Worm (Caenorhabditis elegans) whole organism, young adult: ENCODE data around the gene C46F2.1.
A peak's percentile ranks its signal among the peaks of the same experiment; 100 is the strongest.

ENCODE experiments used
- C17E4.6 ChIP-seq: fragments of 200-800 bp; sonication (Bioruptor generic); IDR thresholded peaks from 2 replicates; pipeline ENCODE4 v1.3.6; 2022; ENCODE audit warnings: missing genetic modification reagents, missing genetic modification characterization, missing compliant biosample characterization
- F33H1.4 ChIP-seq: fragments of 200-800 bp; sonication (Bioruptor generic); IDR thresholded peaks from 2 replicates; pipeline ENCODE4 v1.3.6; 2022; ENCODE audit warnings: missing genetic modification reagents, missing genetic modification characterization, missing compliant biosample characterization
- F57C9.4 ChIP-seq: sonication (generic microtip); optimal IDR thresholded peaks from 2 replicates; lab custom pipeline; 2017; ENCODE audit warnings: mild to moderate bottlenecking, missing genetic modification characterization, missing compliant biosample characterization
- K11D2.4 ChIP-seq: fragments of 200-800 bp; sonication (Bioruptor generic); IDR thresholded peaks from 2 replicates; pipeline ENCODE4 v1.3.6; 2022; ENCODE audit warnings: missing genetic modification reagents, missing genetic modification characterization, missing compliant biosample characterization
- T07F8.4 ChIP-seq: sonication (generic microtip); optimal IDR thresholded peaks from 2 replicates; lab custom pipeline; 2016; ENCODE audit warnings: mild to moderate bottlenecking, missing genetic modification characterization, moderate library complexity, missing compliant biosample characterization
- Y53F4B.3 ChIP-seq: fragments of 200-800 bp; sonication (Bioruptor generic); IDR thresholded peaks from 2 replicates; pipeline ENCODE4 v1.3.6; 2022; ENCODE audit warnings: missing genetic modification reagents, missing genetic modification characterization, missing compliant biosample characterization
- Y53G8AR.9 ChIP-seq: fragments of 200-800 bp; sonication (Bioruptor generic); conservative IDR thresholded peaks from 2 replicates; pipeline ENCODE4 v1.3.6; 2022; ENCODE audit warnings: missing genetic modification reagents, missing genetic modification characterization, missing compliant biosample characterization
- ZK185.1 ChIP-seq: sonication (generic microtip); optimal IDR thresholded peaks from 2 replicates; lab custom pipeline; 2016; ENCODE audit warnings: mild to moderate bottlenecking, missing genetic modification characterization, missing compliant biosample characterization; ENCODE audit not compliant: poor library complexity, severe bottlenecking
- ama-1 ChIP-seq, 3 experiments: fragments of 150-350 bp in 1 of 3; sonication (generic microtip) in 2 of 3; optimal IDR thresholded peaks; 2 replicates each; lab custom pipeline; 2014 to 2018; ENCODE audit warnings: missing biosample characterization in 2 of 3, missing genetic modification characterization in 2 of 3, missing genetic modification reagents in 2 of 3
- aptf-2 ChIP-seq: fragments of 200-800 bp; sonication (Bioruptor generic); conservative IDR thresholded peaks from 2 replicates; pipeline ENCODE4 v1.3.6; 2022; ENCODE audit warnings: missing genetic modification reagents, missing genetic modification characterization, missing compliant biosample characterization
- athp-1 ChIP-seq: sonication (generic microtip); optimal IDR thresholded peaks from 2 replicates; lab custom pipeline; 2017; ENCODE audit warnings: mild to moderate bottlenecking, missing genetic modification characterization, missing compliant biosample characterization
- attf-3 ChIP-seq: fragments of 200-800 bp; sonication (Bioruptor generic); conservative IDR thresholded peaks from 2 replicates; pipeline ENCODE4 v1.3.6; 2022; ENCODE audit warnings: missing genetic modification reagents, missing genetic modification characterization, missing compliant biosample characterization
- attf-5 ChIP-seq: fragments of 200-800 bp; sonication (Bioruptor generic); optimal IDR thresholded peaks from 2 replicates; lab custom pipeline; 2018; ENCODE audit warnings: mild to moderate bottlenecking, missing genetic modification characterization, missing compliant biosample characterization
- attf-6 ChIP-seq: fragments of 200-800 bp; sonication (Bioruptor generic); IDR thresholded peaks from 2 replicates; pipeline ENCODE4 v1.3.6; 2022; ENCODE audit warnings: missing genetic modification reagents, missing genetic modification characterization, missing compliant biosample characterization
- bed-1 ChIP-seq: fragments of 200-800 bp; sonication (Bioruptor generic); IDR thresholded peaks from 2 replicates; pipeline ENCODE4 v1.3.6; 2022; ENCODE audit warnings: missing genetic modification reagents, missing genetic modification characterization, missing compliant biosample characterization
- cebp-1 ChIP-seq, 2 experiments: fragments of 200-800 bp in 1 of 2; sonication (Bioruptor generic) in 1 of 2; sonication (generic microtip) in 1 of 2; IDR thresholded peaks in 1 of 2; optimal IDR thresholded peaks in 1 of 2; 2 replicates each; pipeline versions ENCODE4 v1.3.6 to Lab custom; 2017 to 2022; ENCODE audit warnings: missing compliant biosample characterization in 2 of 2, missing genetic modification characterization in 2 of 2, mild to moderate bottlenecking in 1 of 2, missing genetic modification reagents in 1 of 2, moderate library complexity in 1 of 2
- cebp-2 ChIP-seq: fragments of 200-800 bp; sonication (Bioruptor generic); IDR thresholded peaks from 2 replicates; pipeline ENCODE4 v1.3.6; 2022; ENCODE audit warnings: missing genetic modification characterization, missing compliant biosample characterization
- ets-4 ChIP-seq: fragments of 200-800 bp; sonication (Bioruptor generic); optimal IDR thresholded peaks from 2 replicates; lab custom pipeline; 2018; ENCODE audit warnings: mild to moderate bottlenecking, missing genetic modification characterization, missing compliant biosample characterization
- gei-17 ChIP-seq: fragments of 200-800 bp; sonication (Bioruptor generic); optimal IDR thresholded peaks from 2 replicates; lab custom pipeline; 2018; ENCODE audit warnings: mild to moderate bottlenecking, missing genetic modification characterization, missing compliant biosample characterization
- hmg-20 ChIP-seq: fragments of 200-800 bp; sonication (Bioruptor generic); IDR thresholded peaks from 2 replicates; pipeline ENCODE4 v1.3.6; 2022; ENCODE audit warnings: missing genetic modification reagents, missing genetic modification characterization, missing compliant biosample characterization
- hsf-1 ChIP-seq: fragments of 200-800 bp; sonication (Bioruptor generic); IDR thresholded peaks from 2 replicates; pipeline ENCODE4 v1.3.6; 2022; ENCODE audit warnings: missing genetic modification reagents, missing genetic modification characterization, missing compliant biosample characterization
- lin-26 ChIP-seq: fragments of 200-800 bp; sonication (Bioruptor generic); IDR thresholded peaks from 2 replicates; pipeline ENCODE4 v1.3.6; 2022; ENCODE audit warnings: missing genetic modification reagents, missing genetic modification characterization, missing compliant biosample characterization
- mes-4 ChIP-seq: sonication (generic microtip); optimal IDR thresholded peaks from 2 replicates; lab custom pipeline; 2016; ENCODE audit warnings: missing genotype, missing genetic modification characterization, missing compliant biosample characterization
- mxl-1 ChIP-seq: sonication (generic microtip); optimal IDR thresholded peaks from 2 replicates; lab custom pipeline; 2016; ENCODE audit warnings: missing genetic modification characterization, missing compliant biosample characterization
- nfyb-1 ChIP-seq: fragments of 200-800 bp; sonication (Bioruptor generic); IDR thresholded peaks from 2 replicates; pipeline ENCODE4 v1.3.6; 2022; ENCODE audit warnings: missing genetic modification reagents, missing genetic modification characterization, missing compliant biosample characterization
- nhr-179 ChIP-seq: sonication (generic microtip); optimal IDR thresholded peaks from 2 replicates; lab custom pipeline; 2016; ENCODE audit warnings: mild to moderate bottlenecking, missing genetic modification characterization, missing compliant biosample characterization
- nhr-80 ChIP-seq: sonication (generic microtip); optimal IDR thresholded peaks from 2 replicates; lab custom pipeline; 2016; ENCODE audit warnings: missing genetic modification characterization, missing compliant biosample characterization
- nhr-90 ChIP-seq: sonication (generic microtip); optimal IDR thresholded peaks from 2 replicates; lab custom pipeline; 2016; ENCODE audit warnings: missing genotype, mild to moderate bottlenecking, missing genetic modification characterization, missing compliant biosample characterization
- pha-4 ChIP-seq: fragments of 150-350 bp; sonication (generic microtip); optimal IDR thresholded peaks from 2 replicates; lab custom pipeline; 2014; ENCODE audit warnings: missing biosample characterization, missing genetic modification reagents, missing genetic modification characterization
- rec-8 ChIP-seq, 2 experiments: sonication (generic microtip); optimal IDR thresholded peaks; 2 replicates each; lab custom pipeline; 2016; ENCODE audit warnings: mild to moderate bottlenecking in 2 of 2, missing genetic modification characterization in 2 of 2, missing genetic modification reagents in 2 of 2, missing genotype in 2 of 2, missing biosample characterization in 1 of 2, missing compliant biosample characterization in 1 of 2, moderate library complexity in 1 of 2
- repo-1 ChIP-seq: sonication (generic microtip); optimal IDR thresholded peaks from 2 replicates; lab custom pipeline; 2017; ENCODE audit warnings: mild to moderate bottlenecking, missing genetic modification characterization, missing compliant biosample characterization
- somi-1 ChIP-seq: fragments of 200-800 bp; sonication (Bioruptor generic); optimal IDR thresholded peaks from 2 replicates; lab custom pipeline; 2018; ENCODE audit warnings: mild to moderate bottlenecking, missing genetic modification characterization, missing compliant biosample characterization
- sptf-2 ChIP-seq: fragments of 200-800 bp; sonication (Bioruptor generic); optimal IDR thresholded peaks from 2 replicates; lab custom pipeline; 2018; ENCODE audit warnings: mild to moderate bottlenecking, missing genetic modification characterization, missing compliant biosample characterization
- tbp1 ChIP-seq: fragments of 200-800 bp; sonication (Bioruptor generic); optimal IDR thresholded peaks from 2 replicates; lab custom pipeline; 2018; ENCODE audit warnings: mild to moderate bottlenecking, missing genetic modification characterization, missing compliant biosample characterization
- ztf-6 ChIP-seq: fragments of 200-800 bp; sonication (Bioruptor generic); IDR thresholded peaks from 2 replicates; pipeline ENCODE4 v1.3.6; 2022; ENCODE audit warnings: missing genetic modification reagents, missing genetic modification characterization, missing compliant biosample characterization

The C46F2.1 gene

DNA sequence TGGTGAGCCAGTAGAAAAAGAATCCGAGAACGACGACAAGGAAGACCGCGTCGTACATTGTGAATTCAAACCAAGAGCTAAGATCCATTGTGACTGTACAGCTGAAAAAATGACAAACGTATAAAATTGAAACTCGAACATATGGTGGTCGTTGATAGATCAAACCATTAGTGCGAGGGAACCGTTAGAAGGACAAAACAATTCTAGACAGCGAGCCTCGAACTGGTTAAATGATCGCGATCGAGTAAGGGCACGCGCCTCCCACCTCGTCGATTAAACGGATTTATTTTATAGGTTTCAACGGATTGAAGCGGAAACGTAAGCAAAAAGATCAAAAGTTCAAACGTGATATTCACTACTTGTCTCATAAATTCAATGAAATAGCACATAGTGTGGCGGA, 10.6 kb downstream of the C46F2.1 start, which contains the start of gene vem-1:
TSS of gene vem-1 (minus strand) at position 101 of the 400 bp plus-strand sequence.
- TF ChIP-seq sptf-2 (no peak), rec-8 (tag; optimal IDR thresholded peaks at IDR 0.05; lab: Kevin White, UChicago) (no peak), mes-4 (tag; lab: Kevin White, UChicago) (no peak)

- TF ChIP-seq T07F8.4 (tag; lab: Kevin White, UChicago) (no peak), attf-5 (GFP tag; lab: Kevin White, UChicago) (no peak), aptf-2 (GFP tag; lab: Robert Waterston, UW) (no peak), nfyb-1 (no peak), mxl-1 (tag; lab: Kevin White, UChicago) (no peak), lin-26 (GFP tag; lab: Robert Waterston, UW) (peak; percentile 70; the same call in 1 of the 2 replicates), Y53G8AR.9 (GFP tag; lab: Robert Waterston, UW) (no peak), ama-1 (optimal IDR thresholded peaks at IDR 0.05; lab: Kevin White, UChicago) (peak; percentile 3), ama-1 (GFP tag; optimal IDR thresholded peaks at IDR 0.05; lab: Kevin White, UChicago) (no peak), C17E4.6 (GFP tag; lab: Robert Waterston, UW) (no peak), nhr-179 (tag; lab: Kevin White, UChicago) (no peak), sptf-2 (no peak), bed-1 (GFP tag; lab: Robert Waterston, UW) (no peak), nhr-90 (tag; lab: Kevin White, UChicago) (no peak), ZK185.1 (tag; lab: Kevin White, UChicago) (no peak), cebp-1 (GFP tag; IDR thresholded peaks at IDR 0.05; lab: Robert Waterston, UW) (no peak), cebp-1 (tag; optimal IDR thresholded peaks at IDR 0.05; lab: Kevin White, UChicago) (peak; percentile 0), F33H1.4 (GFP tag; lab: Robert Waterston, UW) (no peak), nhr-80 (tag; lab: Kevin White, UChicago) (peak; percentile 50), gei-17 (GFP tag; lab: Kevin White, UChicago) (peak; percentile 19), somi-1 (GFP tag; lab: Kevin White, UChicago) (no peak)
These were observed 11.5 kb downstream of the C46F2.1 start for ce11 chrX:8089266-8089909.

- TF ChIP-seq mes-4 (tag; lab: Kevin White, UChicago) (no peak), cebp-2 (GFP tag; lab: Robert Waterston, UW) (no peak), K11D2.4 (GFP tag; lab: Robert Waterston, UW) (no peak), hmg-20 (GFP tag; lab: Robert Waterston, UW) (no peak), Y53F4B.3 (GFP tag; lab: Robert Waterston, UW) (no peak), ets-4 (GFP tag; lab: Kevin White, UChicago) (no peak), pha-4 (tag; lab: Kevin White, UChicago) (no peak), repo-1 (tag; lab: Kevin White, UChicago) (no peak), bed-1 (GFP tag; lab: Robert Waterston, UW) (no peak), F57C9.4 (tag; lab: Kevin White, UChicago) (no peak), hsf-1 (no peak), athp-1 (tag; lab: Kevin White, UChicago) (no peak), tbp1 (GFP tag; lab: Kevin White, UChicago) (no peak), ztf-6 (GFP tag; lab: Robert Waterston, UW) (no peak), attf-3 (GFP tag; lab: Robert Waterston, UW) (no peak), somi-1 (GFP tag; lab: Kevin White, UChicago) (no peak), attf-6 (GFP tag; lab: Robert Waterston, UW) (no peak)
These were observed 12.1 kb downstream of the C46F2.1 start for ce11 chrX:8089916-8090315.
